Fruit fly (Drosophila melanogaster) whole organism, embryonic: Measurements from ENCODE around the gene CG5850.

Source experiments
- CG12391 ChIP-seq: fragments of 200-800 bp; sonication (Bioruptor generic); optimal IDR thresholded peaks from 3 replicates; lab custom pipeline; 2018; ENCODE audit warnings: missing biosample characterization, mild to moderate bottlenecking, missing genetic modification characterization, moderate library complexity
- CG7786 ChIP-seq: fragments of 200-800 bp; sonication (Bioruptor generic); optimal IDR thresholded peaks from 2 replicates; lab custom pipeline; 2016; ENCODE audit warnings: missing biosample characterization, missing genetic modification characterization
- Dip3 ChIP-seq: fragments of 200-800 bp; sonication (Bioruptor generic); optimal IDR thresholded peaks from 3 replicates; lab custom pipeline; 2016; ENCODE audit warnings: missing biosample characterization, missing genetic modification characterization
- ERR ChIP-seq: fragments of 200-800 bp; sonication (Bioruptor generic); optimal IDR thresholded peaks from 2 replicates; lab custom pipeline; 2016; ENCODE audit warnings: missing biosample characterization, missing genetic modification characterization
- Fer3 ChIP-seq: fragments of 200-800 bp; sonication (Bioruptor generic); optimal IDR thresholded peaks from 2 replicates; lab custom pipeline; 2018; ENCODE audit warnings: missing biosample characterization, mild to moderate bottlenecking, missing genetic modification characterization, moderate library complexity
- Hr39 ChIP-seq: fragments of >200 bp; optimal IDR thresholded peaks from 2 replicates; lab custom pipeline; 2017
- Rfx ChIP-seq: fragments of 200-800 bp; sonication (Bioruptor generic); IDR thresholded peaks from 2 replicates; pipeline ENCODE4 v1.3.6; 2022; ENCODE audit warnings: missing biosample characterization, missing genetic modification characterization
- cato ChIP-seq: fragments of 200-800 bp; sonication (Bioruptor generic); optimal IDR thresholded peaks from 2 replicates; lab custom pipeline; 2016; ENCODE audit warnings: missing biosample characterization, missing genetic modification characterization, borderline replicate concordance
- caup ChIP-seq: fragments of 200-800 bp; sonication (Bioruptor generic); optimal IDR thresholded peaks from 3 replicates; lab custom pipeline; 2017; ENCODE audit warnings: missing biosample characterization, mild to moderate bottlenecking, missing genetic modification characterization, moderate library complexity; ENCODE audit not compliant: severe bottlenecking
- crc ChIP-seq: fragments of 200-800 bp; sonication (Bioruptor generic); optimal IDR thresholded peaks from 2 replicates; lab custom pipeline; 2016; ENCODE audit warnings: missing biosample characterization, missing genetic modification characterization
- zen2 ChIP-seq: fragments of 200-800 bp; sonication (Bioruptor generic); IDR thresholded peaks from 3 replicates; pipeline ENCODE4 v1.3.6; 2022; ENCODE audit warnings: missing biosample characterization, missing genetic modification characterization; ENCODE audit not compliant: partially characterized antibody

- TF ChIP-seq Rfx (peak; percentile 67), Hr39 (lab: Kevin White, UChicago) (no peak), CG12391 (tag; lab: Kevin White, UChicago) (peak; percentile 93), cato (peak; percentile 66), ERR (no peak), Fer3 (tag; lab: Kevin White, UChicago) (peak; percentile 54), crc (GFP tag; lab: Kevin White, UChicago) (no peak), Dip3 (GFP tag; lab: Kevin White, UChicago) (no peak), zen2 (GFP tag; lab: Robert Waterston, UW) (peak; percentile 30; the same call in 1 of the 3 replicates), caup (peak; percentile 79), CG7786 (GFP tag; lab: Kevin White, UChicago) (peak; percentile 4)
These were observed 20.5 kb upstream of the CG5850 start, which contains the start of gene bib for dm6 chr2L:9984078-9984772.
